Fruit fly (Drosophila melanogaster): ENCODE results near the gene CG13078.

DNA sequence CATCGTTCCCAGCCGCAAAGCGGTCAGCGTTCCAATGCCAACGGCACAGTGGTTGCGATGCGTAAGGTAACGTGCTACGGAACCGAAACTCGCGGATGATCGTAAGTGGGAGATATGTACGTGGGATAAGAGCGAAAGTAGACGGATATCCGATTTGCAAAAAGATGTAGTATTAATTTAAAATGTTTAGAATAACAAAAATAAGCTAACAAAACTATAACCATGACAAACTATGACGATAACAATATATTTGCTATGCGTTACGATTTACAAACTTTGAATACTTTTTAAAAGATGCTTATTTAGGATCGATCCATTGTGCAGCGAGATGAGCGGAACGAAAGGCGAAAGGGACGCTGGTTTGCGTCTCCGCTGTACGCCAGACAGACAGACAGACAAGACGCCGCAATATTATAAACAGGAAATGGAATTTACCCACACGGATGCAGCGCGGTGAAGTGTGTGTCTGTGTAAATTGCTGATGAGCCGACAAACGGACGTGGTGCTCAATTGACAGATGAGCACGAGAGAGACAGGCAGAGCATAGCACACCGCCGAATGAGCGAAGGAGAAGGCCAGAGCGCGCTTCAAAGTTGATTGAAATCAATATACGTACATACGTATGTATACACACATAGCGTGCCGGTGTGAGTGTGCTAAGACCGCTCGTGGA, 12.0 kb downstream of the CG13078 start:
- TF ChIP-seq rn (GFP tag; IDR thresholded peaks at IDR 0.05) (peak; percentile 83), EcR (GFP tag; optimal IDR thresholded peaks at IDR 0.05) (peak; percentile 43), D1 (tag; optimal IDR thresholded peaks at IDR 0.05) (peak; percentile 94), CG9948 (tag; optimal IDR thresholded peaks at IDR 0.05) (peak; percentile 98), CG8301 (tag; optimal IDR thresholded peaks at IDR 0.05) (peak; percentile 98), Snoo (tag; optimal IDR thresholded peaks at IDR 0.05) (peak; percentile 93), CG17806 (tag; optimal IDR thresholded peaks at IDR 0.05) (peak; percentile 95)
